Worm (Caenorhabditis elegans) whole organism, L1 larva: ENCODE data around the gene K09A9.6.

Experiments
- Y116A8C.19 ChIP-seq: sonication (generic microtip); optimal IDR thresholded peaks from 2 replicates; lab custom pipeline; 2016; ENCODE audit warnings: missing compliant biosample characterization, missing genetic modification characterization, borderline replicate concordance
- ama-1 ChIP-seq: fragments of 150-350 bp; optimal IDR thresholded peaks from 2 replicates; lab custom pipeline; 2014
- blmp-1 ChIP-seq: fragments of 150-350 bp; optimal IDR thresholded peaks from 2 replicates; lab custom pipeline; 2014; ENCODE audit warnings: missing biosample characterization, missing genetic modification characterization
- ceh-63 ChIP-seq: fragments of 200-800 bp; sonication (Bioruptor generic); optimal IDR thresholded peaks from 2 replicates; lab custom pipeline; 2018; ENCODE audit warnings: mild to moderate bottlenecking, missing genetic modification characterization, missing compliant biosample characterization
- ceh-82 ChIP-seq, 3 experiments: fragments of 150-350 bp in 1 of 3; sonication (generic microtip) in 2 of 3; optimal IDR thresholded peaks; 2 replicates each; lab custom pipeline; 2014 to 2017; ENCODE audit warnings: missing biosample characterization in 3 of 3, missing genetic modification characterization in 3 of 3
- ceh-90 ChIP-seq: sonication (generic microtip); optimal IDR thresholded peaks from 2 replicates; lab custom pipeline; 2016; ENCODE audit warnings: missing genetic modification characterization, missing compliant biosample characterization
- dpl-1 ChIP-seq, 3 experiments: fragments of 150-350 bp in 2 of 3; sonication (generic microtip) in 1 of 3; optimal IDR thresholded peaks; 2 replicates each; lab custom pipeline; 2014 to 2017; ENCODE audit warnings: missing biosample characterization in 3 of 3, missing genetic modification characterization in 3 of 3, missing genetic modification reagents in 3 of 3
- dsc-1 ChIP-seq: sonication (generic microtip); optimal IDR thresholded peaks from 2 replicates; lab custom pipeline; 2016; ENCODE audit warnings: mild to moderate bottlenecking, missing genetic modification characterization, missing compliant biosample characterization
- efl-1 ChIP-seq, 4 experiments: fragments of 150-350 bp; optimal IDR thresholded peaks in 3 of 4; peaks in 1 of 4; 1 replicate in 1 of 4; 2 replicates in 3 of 4; lab custom pipeline; 2014; ENCODE audit warnings: missing biosample characterization in 2 of 4, missing genetic modification characterization in 2 of 4, missing genetic modification reagents in 2 of 4
- elt-3 ChIP-seq, 6 experiments: fragments of 150-350 bp in 1 of 6; sonication (generic microtip); optimal IDR thresholded peaks; 2 replicates each; lab custom pipeline; 2017 to 2018; ENCODE audit warnings: missing biosample characterization in 6 of 6, missing genetic modification characterization in 6 of 6, inconsistent platforms in 1 of 6
- fkh-10 ChIP-seq: sonication (generic microtip); optimal IDR thresholded peaks from 2 replicates; lab custom pipeline; 2017; ENCODE audit warnings: missing biosample characterization, missing genetic modification reagents, missing genetic modification characterization
- fkh-8 ChIP-seq: sonication (generic microtip); optimal IDR thresholded peaks from 2 replicates; lab custom pipeline; 2016; ENCODE audit warnings: mild to moderate bottlenecking, missing genetic modification characterization, missing compliant biosample characterization
- fos-1 ChIP-seq: fragments of 150-350 bp; optimal IDR thresholded peaks from 2 replicates; lab custom pipeline; 2014; ENCODE audit warnings: missing biosample characterization, missing genetic modification characterization
- hpl-2 ChIP-seq: fragments of 150-350 bp; optimal IDR thresholded peaks from 2 replicates; lab custom pipeline; 2014; ENCODE audit warnings: missing biosample characterization, missing genetic modification reagents, missing genetic modification characterization
- irx-1 ChIP-seq: sonication (generic microtip); optimal IDR thresholded peaks from 2 replicates; lab custom pipeline; 2016; ENCODE audit warnings: missing genetic modification characterization, missing compliant biosample characterization
- isw-1 ChIP-seq: fragments of 200-800 bp; sonication (Bioruptor generic); IDR thresholded peaks from 2 replicates; pipeline ENCODE4 v1.3.6; 2022; ENCODE audit warnings: missing genetic modification characterization, missing compliant biosample characterization
- jun-1 ChIP-seq: fragments of 150-350 bp; optimal IDR thresholded peaks from 2 replicates; lab custom pipeline; 2014; ENCODE audit warnings: missing biosample characterization, missing genetic modification reagents, missing genetic modification characterization
- lin-13 ChIP-seq: fragments of 150-350 bp; optimal IDR thresholded peaks from 2 replicates; lab custom pipeline; 2014; ENCODE audit warnings: missing biosample characterization, missing genetic modification reagents, missing genetic modification characterization
- lin-14 ChIP-seq: fragments of 200-800 bp; sonication (Bioruptor generic); optimal IDR thresholded peaks from 2 replicates; lab custom pipeline; 2018; ENCODE audit warnings: mild to moderate bottlenecking, missing genetic modification characterization, moderate library complexity, missing compliant biosample characterization
- lin-15B ChIP-seq: fragments of 150-350 bp; sonication (generic microtip); optimal IDR thresholded peaks from 3 replicates; lab custom pipeline; 2014; ENCODE audit warnings: missing biosample characterization, missing genetic modification characterization
- lin-35 ChIP-seq, 2 experiments: fragments of 150-350 bp; optimal IDR thresholded peaks; 2 replicates each; lab custom pipeline; 2014; ENCODE audit warnings: missing biosample characterization in 2 of 2, missing genetic modification characterization in 2 of 2, missing genetic modification reagents in 2 of 2
- lsy-2 ChIP-seq, 2 experiments: fragments of 150-350 bp; optimal IDR thresholded peaks; 2 replicates each; lab custom pipeline; 2014; ENCODE audit warnings: missing biosample characterization in 2 of 2, missing genetic modification characterization in 2 of 2
- mdl-1 ChIP-seq, 2 experiments: fragments of 150-350 bp; optimal IDR thresholded peaks; 2 replicates each; lab custom pipeline; 2014 to 2017; ENCODE audit warnings: missing biosample characterization in 2 of 2, missing genetic modification characterization in 2 of 2, inconsistent platforms in 1 of 2
- mep-1 ChIP-seq: fragments of 150-350 bp; optimal IDR thresholded peaks from 2 replicates; lab custom pipeline; 2014; ENCODE audit warnings: missing biosample characterization, missing genetic modification characterization
- nhr-19 ChIP-seq: fragments of 200-800 bp; sonication (Bioruptor generic); conservative IDR thresholded peaks from 2 replicates; pipeline ENCODE4 v1.3.6; 2022; ENCODE audit warnings: missing genetic modification characterization, missing compliant biosample characterization
- nhr-20 ChIP-seq: sonication (generic microtip); optimal IDR thresholded peaks from 2 replicates; lab custom pipeline; 2016; ENCODE audit warnings: mild to moderate bottlenecking, missing genetic modification characterization, missing compliant biosample characterization
- nhr-237 ChIP-seq: fragments of 150-350 bp; optimal IDR thresholded peaks from 2 replicates; lab custom pipeline; 2014; ENCODE audit warnings: missing biosample characterization, missing genetic modification characterization
- nhr-47 ChIP-seq: sonication (generic microtip); optimal IDR thresholded peaks from 2 replicates; lab custom pipeline; 2016; ENCODE audit warnings: mild to moderate bottlenecking, missing genetic modification characterization, moderate library complexity, missing compliant biosample characterization
- nhr-71 ChIP-seq: sonication (generic microtip); optimal IDR thresholded peaks from 2 replicates; lab custom pipeline; 2016; ENCODE audit warnings: mild to moderate bottlenecking, missing genetic modification characterization, moderate library complexity, missing compliant biosample characterization
- nhr-76 ChIP-seq: sonication (generic microtip); optimal IDR thresholded peaks from 2 replicates; lab custom pipeline; 2017; ENCODE audit warnings: missing biosample characterization, missing genetic modification characterization
- nhr-77 ChIP-seq: fragments of 150-350 bp; optimal IDR thresholded peaks from 2 replicates; lab custom pipeline; 2014; ENCODE audit warnings: missing biosample characterization, missing genetic modification characterization
- nhr-84 ChIP-seq: sonication (generic microtip); optimal IDR thresholded peaks from 2 replicates; lab custom pipeline; 2017; ENCODE audit warnings: missing biosample characterization, missing genetic modification characterization
- nhr-85 ChIP-seq: sonication (generic microtip); peaks from one replicate; lab custom pipeline; 2016; ENCODE audit warnings: missing genetic modification characterization, inconsistent platforms, missing compliant biosample characterization
- nhr-90 ChIP-seq: sonication (generic microtip); optimal IDR thresholded peaks from 2 replicates; lab custom pipeline; 2016; ENCODE audit warnings: mild to moderate bottlenecking, missing genetic modification characterization, missing compliant biosample characterization; ENCODE audit not compliant: poor library complexity
- pax-3 ChIP-seq: fragments of 200-800 bp; sonication (Bioruptor generic); optimal IDR thresholded peaks from 2 replicates; lab custom pipeline; 2018; ENCODE audit warnings: mild to moderate bottlenecking, missing genetic modification characterization, moderate library complexity, missing compliant biosample characterization
- rnt-1 ChIP-seq: sonication (generic microtip); optimal IDR thresholded peaks from 2 replicates; lab custom pipeline; 2016; ENCODE audit warnings: mild to moderate bottlenecking, missing genetic modification characterization, moderate library complexity, missing compliant biosample characterization
- skn-1 ChIP-seq: fragments of 150-350 bp; optimal IDR thresholded peaks from 2 replicates; lab custom pipeline; 2014; ENCODE audit warnings: missing biosample characterization, missing genetic modification characterization
- snpc-4 ChIP-seq: fragments of 150-350 bp; optimal IDR thresholded peaks from 2 replicates; lab custom pipeline; 2014; ENCODE audit warnings: missing biosample characterization, missing genetic modification characterization
- snu-23 ChIP-seq: sonication (generic microtip); optimal IDR thresholded peaks from 2 replicates; lab custom pipeline; 2016; ENCODE audit warnings: missing genetic modification characterization, missing compliant biosample characterization
- swsn-7 ChIP-seq: sonication (generic microtip); optimal IDR thresholded peaks from 2 replicates; lab custom pipeline; 2016; ENCODE audit warnings: missing genetic modification characterization, missing compliant biosample characterization
- tbx-2 ChIP-seq: sonication (generic microtip); optimal IDR thresholded peaks from 2 replicates; lab custom pipeline; 2016; ENCODE audit warnings: missing genetic modification characterization, missing compliant biosample characterization
- tlp-1 ChIP-seq: fragments of 150-350 bp; optimal IDR thresholded peaks from 2 replicates; lab custom pipeline; 2014; ENCODE audit warnings: missing biosample characterization, missing genetic modification characterization
- unc-130 ChIP-seq: fragments of 150-350 bp; optimal IDR thresholded peaks from 2 replicates; lab custom pipeline; 2017; ENCODE audit warnings: missing biosample characterization, missing genetic modification characterization, inconsistent platforms
- unc-98 ChIP-seq: fragments of 200-800 bp; sonication (Bioruptor generic); IDR thresholded peaks from 2 replicates; pipeline ENCODE4 v1.3.6; 2022; ENCODE audit warnings: missing genetic modification characterization, missing compliant biosample characterization
- vab-15 ChIP-seq: sonication (generic microtip); optimal IDR thresholded peaks from 2 replicates; lab custom pipeline; 2017; ENCODE audit warnings: missing genotype, mild to moderate bottlenecking, missing genetic modification characterization, missing compliant biosample characterization
- xbp-1 ChIP-seq: sonication (generic microtip); optimal IDR thresholded peaks from 2 replicates; lab custom pipeline; 2016; ENCODE audit warnings: missing genetic modification characterization, missing compliant biosample characterization
- zag-1 ChIP-seq: fragments of 150-350 bp; optimal IDR thresholded peaks from 2 replicates; lab custom pipeline; 2014; ENCODE audit warnings: missing biosample characterization, missing genetic modification characterization
- ztf-11 ChIP-seq, 2 experiments: sonication (generic microtip); optimal IDR thresholded peaks; 2 replicates each; lab custom pipeline; 2016 to 2017; ENCODE audit warnings: missing genetic modification characterization in 2 of 2, missing biosample characterization in 1 of 2, missing compliant biosample characterization in 1 of 2

K09A9.6 gene

ce11 chrX:15613745-15614229, 36.7 kb downstream of the K09A9.6 start, which contains the start of gene K09E9.3:
K09E9.3 (minus strand) TSS chrX:15613795.
- peak; percentile 9 for TF ChIP-seq mep-1 (tag; lab: Kevin White, UChicago)
- TF ChIP-seq lsy-2 (tag; optimal IDR thresholded peaks at IDR 0.05; lab: Kevin White, UChicago), result peak in 1 of 2 experiments; percentile 16
- peak in 1 of 2 experiments; percentile 11 for TF ChIP-seq lin-35 (GFP tag; optimal IDR thresholded peaks at IDR 0.05; lab: Kevin White, UChicago)
- peak; percentile 16 for TF ChIP-seq skn-1
- TF ChIP-seq nhr-20 (tag; lab: Kevin White, UChicago), result peak; percentile 17
- TF ChIP-seq fkh-10 (GFP tag; lab: Kevin White, UChicago), result no peak
- peak; percentile 14 for TF ChIP-seq nhr-71 (tag; lab: Kevin White, UChicago)
- TF ChIP-seq nhr-47 (tag; lab: Kevin White, UChicago), result peak; percentile 24
- peak; percentile 14 for TF ChIP-seq lin-14
- peak; percentile 14 for TF ChIP-seq snu-23
- TF ChIP-seq dsc-1 (tag; lab: Kevin White, UChicago), result peak; percentile 28
- TF ChIP-seq lin-13, result no peak
- TF ChIP-seq fkh-8 (tag; lab: Kevin White, UChicago), result peak; percentile 12
- no peak for TF ChIP-seq nhr-85

- TF ChIP-seq nhr-90 (tag; lab: Kevin White, UChicago) (peak; percentile 23), vab-15 (tag; lab: Kevin White, UChicago) (no peak), xbp-1 (tag; lab: Kevin White, UChicago) (peak; percentile 69), hpl-2 (GFP tag; lab: Kevin White, UChicago) (peak; percentile 35), ztf-11 (tag; optimal IDR thresholded peaks at IDR 0.05; lab: Kevin White, UChicago) (no peak), nhr-77 (tag; lab: Kevin White, UChicago) (peak; percentile 12), nhr-71 (tag; lab: Kevin White, UChicago) (peak; percentile 67), fkh-8 (tag; lab: Kevin White, UChicago) (peak; percentile 15), mdl-1 (tag; optimal IDR thresholded peaks at IDR 0.05; lab: Kevin White, UChicago) (peak in 1 of 2 experiments; percentile 60), tlp-1 (tag; lab: Kevin White, UChicago) (no peak), efl-1 (optimal IDR thresholded peaks at IDR 0.05; lab: Kevin White, UChicago) (peak; percentile 34 to 51), efl-1 (GFP tag; optimal IDR thresholded peaks at IDR 0.05 in 1 of 2; lab: Kevin White, UChicago) (peak; percentile 9 to 77), pax-3 (tag; lab: Kevin White, UChicago) (no peak), elt-3 (tag; optimal IDR thresholded peaks at IDR 0.05; lab: Kevin White, UChicago) (peak in 2 of 6 experiments; percentile 23 to 48), isw-1 (GFP tag; lab: Robert Waterston, UW) (no peak), ceh-82 (tag; optimal IDR thresholded peaks at IDR 0.05; lab: Kevin White, UChicago) (peak in 2 of 3 experiments; percentile 1 to 79), nhr-19 (GFP tag; lab: Robert Waterston, UW) (0 out of 2 replicates have a peak, but pooled peaks have one; percentile 16), unc-98 (no peak), nhr-237 (tag; lab: Kevin White, UChicago) (no peak), swsn-7 (tag; lab: Kevin White, UChicago) (peak; percentile 56), mep-1 (tag; lab: Kevin White, UChicago) (peak; percentile 86), nhr-84 (peak; percentile 29), Y116A8C.19 (tag; lab: Kevin White, UChicago) (no peak), skn-1 (peak; percentile 40), fos-1 (tag; lab: Kevin White, UChicago) (peak; percentile 28), snpc-4 (tag; lab: Kevin White, UChicago) (peak; percentile 47), irx-1 (tag; lab: Kevin White, UChicago) (no peak), jun-1 (tag; lab: Kevin White, UChicago) (peak; percentile 5), blmp-1 (tag; lab: Kevin White, UChicago) (peak; percentile 80), ama-1 (lab: Kevin White, UChicago) (no peak), rnt-1 (peak; percentile 17), ceh-90 (tag; lab: Kevin White, UChicago) (no peak), lin-14 (peak; percentile 92), nhr-76 (tag; lab: Kevin White, UChicago) (no peak), lin-35 (GFP tag; optimal IDR thresholded peaks at IDR 0.05; lab: Kevin White, UChicago) (peak; percentile 49 to 78), zag-1 (tag; lab: Kevin White, UChicago) (peak; percentile 12), nhr-47 (tag; lab: Kevin White, UChicago) (peak; percentile 54), tbx-2 (tag; lab: Kevin White, UChicago) (peak; percentile 30), snu-23 (peak; percentile 78), ceh-63 (GFP tag; lab: Kevin White, UChicago) (no peak), lin-13 (peak; percentile 27), lsy-2 (tag; optimal IDR thresholded peaks at IDR 0.05; lab: Kevin White, UChicago) (peak; percentile 47 to 82), lin-15B (peak; percentile 58), unc-130 (peak; percentile 82), dsc-1 (tag; lab: Kevin White, UChicago) (peak; percentile 46), nhr-20 (tag; lab: Kevin White, UChicago) (peak; percentile 64), dpl-1 (GFP tag; optimal IDR thresholded peaks at IDR 0.05; lab: Kevin White, UChicago) (peak in 2 of 3 experiments; percentile 28 to 57)
Observed at ce11 chrX:15616443-15616842, 39.4 kb downstream of the K09A9.6 start, which contains the start of gene ergi-3. ergi-3 (minus strand) TSS chrX:15616753.
